Worm (Caenorhabditis elegans) whole organism, L4 larva: ENCODE measurements around the gene srh-241.
A peak's percentile ranks its signal among the peaks of the same experiment; 100 is the strongest.

ENCODE experiments used
- D1046.2 ChIP-seq: fragments of 200-800 bp; sonication (Bioruptor generic); IDR thresholded peaks from 2 replicates; pipeline ENCODE4 v1.3.6; 2022; ENCODE audit warnings: missing genetic modification characterization, missing compliant biosample characterization
- F26F4.8 ChIP-seq: fragments of 200-800 bp; sonication (Bioruptor generic); conservative IDR thresholded peaks from 2 replicates; pipeline ENCODE4 v1.3.6; 2022; ENCODE audit warnings: missing genetic modification characterization, missing compliant biosample characterization
- F49E8.2 ChIP-seq: sonication (generic microtip); optimal IDR thresholded peaks from 2 replicates; lab custom pipeline; 2016; ENCODE audit warnings: missing compliant biosample characterization, mild to moderate bottlenecking, missing genetic modification characterization, borderline replicate concordance
- Y48G9A.11 ChIP-seq: fragments of 200-800 bp; sonication (Bioruptor generic); IDR thresholded peaks from 2 replicates; pipeline ENCODE4 v1.3.6; 2022; ENCODE audit warnings: missing genetic modification reagents, missing genetic modification characterization, missing compliant biosample characterization
- Y75B8A.6 ChIP-seq: fragments of 200-800 bp; sonication (Bioruptor generic); IDR thresholded peaks from 2 replicates; pipeline ENCODE4 v1.3.6; 2022; ENCODE audit warnings: missing genetic modification reagents, missing genetic modification characterization, missing compliant biosample characterization
- ZK546.5 ChIP-seq, 2 experiments: sonication (generic microtip); optimal IDR thresholded peaks; 2 replicates each; lab custom pipeline; 2017; ENCODE audit warnings: missing biosample characterization in 2 of 2, missing genetic modification characterization in 2 of 2
- aha-1 ChIP-seq: fragments of 150-350 bp; peaks from one replicate; lab custom pipeline; 2014; ENCODE audit warnings: missing biosample characterization, missing genetic modification characterization
- aly-2 ChIP-seq: sonication (generic microtip); optimal IDR thresholded peaks from 2 replicates; lab custom pipeline; 2018; ENCODE audit warnings: missing biosample characterization, missing genetic modification characterization
- ceh-28 ChIP-seq: fragments of 150-350 bp; optimal IDR thresholded peaks from 2 replicates; lab custom pipeline; 2014; ENCODE audit warnings: missing biosample characterization, missing genetic modification reagents, missing genetic modification characterization
- ceh-32 ChIP-seq: sonication (generic microtip); optimal IDR thresholded peaks from 2 replicates; lab custom pipeline; 2016; ENCODE audit warnings: mild to moderate bottlenecking, missing genetic modification characterization, missing compliant biosample characterization; ENCODE audit not compliant: poor library complexity
- ceh-62 ChIP-seq: sonication (generic microtip); optimal IDR thresholded peaks from 2 replicates; lab custom pipeline; 2017; ENCODE audit warnings: missing biosample characterization, missing genetic modification characterization
- ces-1 ChIP-seq: fragments of 150-350 bp; sonication (generic microtip); optimal IDR thresholded peaks from 4 replicates; lab custom pipeline; 2014; ENCODE audit warnings: missing biosample characterization, missing genetic modification reagents, missing genetic modification characterization
- daf-12 ChIP-seq: fragments of 150-350 bp; optimal IDR thresholded peaks from 2 replicates; lab custom pipeline; 2014; ENCODE audit warnings: missing biosample characterization, missing genetic modification reagents, missing genetic modification characterization
- daf-16 ChIP-seq, 3 experiments: sonication (generic microtip); optimal IDR thresholded peaks; 2 replicates each; lab custom pipeline; 2016 to 2017; ENCODE audit warnings: missing genetic modification characterization in 3 of 3, missing genetic modification reagents in 3 of 3, mild to moderate bottlenecking in 2 of 3, missing compliant biosample characterization in 2 of 3, missing biosample characterization in 1 of 3, moderate library complexity in 1 of 3
- dmd-6 ChIP-seq: fragments of 200-800 bp; sonication (Bioruptor generic); IDR thresholded peaks from 2 replicates; pipeline ENCODE4 v1.3.6; 2022; ENCODE audit warnings: missing genetic modification reagents, missing genetic modification characterization, missing compliant biosample characterization
- dmd-8 ChIP-seq: fragments of 200-800 bp; sonication (Bioruptor generic); IDR thresholded peaks from 2 replicates; pipeline ENCODE4 v1.3.6; 2022; ENCODE audit warnings: missing genetic modification characterization, missing compliant biosample characterization
- dpl-1 ChIP-seq: fragments of 150-350 bp; optimal IDR thresholded peaks from 2 replicates; lab custom pipeline; 2014; ENCODE audit warnings: missing biosample characterization, missing genetic modification reagents, missing genetic modification characterization
- duxl-1 ChIP-seq: sonication (generic microtip); optimal IDR thresholded peaks from 2 replicates; lab custom pipeline; 2016; ENCODE audit warnings: mild to moderate bottlenecking, missing genetic modification characterization, moderate library complexity, missing compliant biosample characterization; ENCODE audit not compliant: poor library complexity
- lin-1 ChIP-seq: fragments of 200-800 bp; sonication (Bioruptor generic); IDR thresholded peaks from 2 replicates; pipeline ENCODE4 v1.3.6; 2022; ENCODE audit warnings: missing genetic modification reagents, missing genetic modification characterization, missing compliant biosample characterization
- lin-15B ChIP-seq: fragments of 150-350 bp; sonication (generic microtip); optimal IDR thresholded peaks from 3 replicates; lab custom pipeline; 2014; ENCODE audit warnings: missing biosample characterization, missing genetic modification characterization
- lin-39 ChIP-seq: fragments of 150-350 bp; optimal IDR thresholded peaks from 2 replicates; lab custom pipeline; 2014; ENCODE audit warnings: missing biosample characterization, missing genetic modification reagents, missing genetic modification characterization
- mep-1 ChIP-seq: fragments of 150-350 bp; sonication (generic microtip); optimal IDR thresholded peaks from 3 replicates; lab custom pipeline; 2014; ENCODE audit warnings: missing biosample characterization, missing genetic modification characterization
- mxl-3 ChIP-seq: fragments of 200-800 bp; sonication (Bioruptor generic); optimal IDR thresholded peaks from 2 replicates; lab custom pipeline; 2018; ENCODE audit warnings: mild to moderate bottlenecking, missing genetic modification characterization, missing compliant biosample characterization
- nhr-42 ChIP-seq: fragments of 200-800 bp; sonication (Bioruptor generic); IDR thresholded peaks from 2 replicates; pipeline ENCODE4 v1.3.6; 2022; ENCODE audit warnings: missing genetic modification characterization, missing compliant biosample characterization
- php-3 ChIP-seq: fragments of 200-800 bp; sonication (Bioruptor generic); IDR thresholded peaks from 2 replicates; pipeline ENCODE4 v1.3.6; 2022; ENCODE audit warnings: missing genetic modification reagents, missing genetic modification characterization, missing compliant biosample characterization
- rbr-2 ChIP-seq: sonication (generic microtip); optimal IDR thresholded peaks from 2 replicates; lab custom pipeline; 2016; ENCODE audit warnings: missing genotype, missing genetic modification characterization, missing compliant biosample characterization
- sdz-12 ChIP-seq: fragments of 200-800 bp; sonication (Bioruptor generic); optimal IDR thresholded peaks from 2 replicates; lab custom pipeline; 2018; ENCODE audit warnings: mild to moderate bottlenecking, missing genetic modification characterization, missing compliant biosample characterization
- set-16 ChIP-seq: fragments of 200-800 bp; sonication (Bioruptor generic); IDR thresholded peaks from 2 replicates; pipeline ENCODE4 v1.3.6; 2022; ENCODE audit warnings: missing genetic modification reagents, missing genetic modification characterization, missing compliant biosample characterization
- snpc-1.2 ChIP-seq: fragments of 200-800 bp; sonication (Bioruptor generic); IDR thresholded peaks from 2 replicates; pipeline ENCODE4 v1.3.6; 2022; ENCODE audit warnings: missing genetic modification reagents, missing genetic modification characterization, missing compliant biosample characterization
- spr-1 ChIP-seq: sonication (generic microtip); optimal IDR thresholded peaks from 2 replicates; lab custom pipeline; 2016; ENCODE audit warnings: mild to moderate bottlenecking, missing genetic modification characterization, missing compliant biosample characterization
- ztf-11 ChIP-seq: fragments of 150-350 bp; optimal IDR thresholded peaks from 2 replicates; lab custom pipeline; 2014; ENCODE audit warnings: missing biosample characterization, missing genetic modification characterization

The srh-241 gene

ce11 chrV:2826815-2827214 is 42.6 kb downstream of the srh-241 start, which contains the start of gene T03D3.5:
T03D3.5 (minus strand) TSS chrV:2826835.
- TF ChIP-seq duxl-1 (peak; percentile 50), lin-1 (no peak)

DNA sequence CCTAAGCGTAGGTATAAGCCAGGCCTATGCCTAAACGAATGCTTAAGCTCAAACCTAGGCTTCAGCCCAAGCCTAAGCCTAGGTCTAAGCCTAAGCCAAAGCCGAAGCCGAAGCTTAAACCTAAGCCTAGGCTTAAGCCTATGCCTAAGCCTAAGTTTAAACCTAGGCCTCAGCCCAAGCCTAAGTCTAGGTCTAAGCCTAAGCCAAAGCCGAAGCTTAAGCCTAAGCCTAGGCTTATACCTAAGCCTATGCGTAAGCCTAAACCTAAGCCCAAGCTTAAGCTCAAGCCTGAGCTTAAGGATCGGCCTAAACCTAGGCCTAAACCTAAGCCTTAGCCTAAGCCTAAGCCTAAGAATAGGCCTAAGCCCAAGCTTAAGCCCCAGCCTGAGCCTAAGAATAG is 43.4 kb downstream of the srh-241 start:
- no peak for TF ChIP-seq ceh-32 (tag; lab: Kevin White, UChicago)
- TF ChIP-seq ces-1 (GFP tag; lab: Kevin White, UChicago), result no peak
- TF ChIP-seq Y75B8A.6 (GFP tag; lab: Robert Waterston, UW), result no peak
- TF ChIP-seq dpl-1, result no peak
- no peak for TF ChIP-seq dmd-8 (GFP tag; lab: Robert Waterston, UW)
- no peak for TF ChIP-seq aly-2
- no peak for TF ChIP-seq ceh-28
- no peak for TF ChIP-seq Y48G9A.11 (GFP tag; lab: Robert Waterston, UW)
- no peak for TF ChIP-seq lin-39 (tag; lab: Kevin White, UChicago)
- TF ChIP-seq daf-12 (tag; lab: Kevin White, UChicago), result no peak
- no peak for TF ChIP-seq rbr-2 (tag; lab: Kevin White, UChicago)
- no peak for TF ChIP-seq ztf-11
- TF ChIP-seq dmd-6, result no peak

ce11 chrV:2821618-2822272 is 47.7 kb downstream of the srh-241 start, which contains the start of gene srh-36:
srh-36 (minus strand) TSS chrV:2821668.
- TF ChIP-seq set-16 (GFP tag; lab: Robert Waterston, UW), result peak; percentile 73
- no peak for TF ChIP-seq dmd-8 (GFP tag; lab: Robert Waterston, UW)
- TF ChIP-seq F26F4.8 (GFP tag; lab: Robert Waterston, UW), result 0 out of 2 replicates have a peak, but pooled peaks have one; percentile 35
- no peak for TF ChIP-seq sdz-12 (GFP tag; lab: Kevin White, UChicago)
- TF ChIP-seq lin-15B, result no peak
- TF ChIP-seq F49E8.2 (tag; lab: Kevin White, UChicago), result no peak
- 0 out of 2 replicates have a peak, but pooled peaks have one; percentile 32 for TF ChIP-seq snpc-1.2
- peak; percentile 8 for TF ChIP-seq aha-1 (tag; lab: Kevin White, UChicago)

ce11 chrV:2818117-2818516 is 51.3 kb downstream of the srh-241 start, which contains the start of gene srt-34:
srt-34 (minus strand) TSS chrV:2818217.
- no peak for TF ChIP-seq D1046.2 (GFP tag; lab: Robert Waterston, UW)
- TF ChIP-seq spr-1 (tag; lab: Kevin White, UChicago), result no peak
- TF ChIP-seq mep-1 (tag; lab: Kevin White, UChicago), result no peak
- no peak for TF ChIP-seq nhr-42 (GFP tag; lab: Robert Waterston, UW)
- no peak for TF ChIP-seq dmd-6
- no peak for TF ChIP-seq mxl-3 (GFP tag; lab: Kevin White, UChicago)
- TF ChIP-seq php-3 (GFP tag; lab: Robert Waterston, UW), result no peak
- TF ChIP-seq ZK546.5 (tag; optimal IDR thresholded peaks at IDR 0.05; lab: Kevin White, UChicago), result no peak
- no peak for TF ChIP-seq daf-16 (GFP tag; optimal IDR thresholded peaks at IDR 0.05; lab: Kevin White, UChicago)
- TF ChIP-seq daf-16 (tag; optimal IDR thresholded peaks at IDR 0.05; lab: Kevin White, UChicago), result no peak
- no peak for TF ChIP-seq ceh-62 (tag; lab: Kevin White, UChicago)
